Fruit fly (Drosophila melanogaster) whole organism, wandering third instar larva: ENCODE measurements around the gene APP-BP1.

Experiments
- Abd-B ChIP-seq: fragments of >200 bp; optimal IDR thresholded peaks from 2 replicates; lab custom pipeline; 2017; ENCODE audit warnings: missing biosample characterization, missing genetic modification characterization
- CG32264 ChIP-seq: fragments of 200-800 bp; sonication (Bioruptor generic); optimal IDR thresholded peaks from 2 replicates; lab custom pipeline; 2016; ENCODE audit warnings: missing biosample characterization, missing genetic modification characterization
- CG9705 ChIP-seq: fragments of 200-800 bp; sonication (Bioruptor generic); optimal IDR thresholded peaks from 2 replicates; lab custom pipeline; 2018; ENCODE audit warnings: missing biosample characterization, mild to moderate bottlenecking, missing genetic modification characterization
- Dfd ChIP-seq: fragments of >200 bp; optimal IDR thresholded peaks from 2 replicates; lab custom pipeline; 2017; ENCODE audit warnings: missing biosample characterization, missing genetic modification characterization
- Dif ChIP-seq: fragments of 200-275, 200-300 bp; sonication (Bioruptor generic); optimal IDR thresholded peaks from 2 replicates; lab custom pipeline; 2018; ENCODE audit warnings: missing biosample characterization, missing genetic modification characterization; ENCODE audit not compliant: partially characterized antibody
- GATAd ChIP-seq: sonication (Bioruptor generic); optimal IDR thresholded peaks from 2 replicates; lab custom pipeline; 2016; ENCODE audit warnings: missing biosample characterization, missing genetic modification characterization
- HLH106 ChIP-seq: fragments of 200-800 bp; optimal IDR thresholded peaks from 3 replicates; lab custom pipeline; 2019; ENCODE audit warnings: missing biosample characterization, mild to moderate bottlenecking, missing genetic modification characterization, moderate library complexity
- Hnf4 ChIP-seq: fragments of 200-800 bp; sonication (Bioruptor generic); optimal IDR thresholded peaks from 2 replicates; lab custom pipeline; 2016; ENCODE audit warnings: missing biosample characterization, mild to moderate bottlenecking, missing genetic modification characterization
- Hr78 ChIP-seq: fragments of >200 bp; optimal IDR thresholded peaks from 2 replicates; lab custom pipeline; 2017; ENCODE audit warnings: missing biosample characterization, missing genetic modification characterization
- Hr83 ChIP-seq: fragments of 200-300 bp; sonication (Bioruptor generic); optimal IDR thresholded peaks from 2 replicates; lab custom pipeline; 2016; ENCODE audit warnings: missing biosample characterization, mild to moderate bottlenecking, missing genetic modification characterization, moderate library complexity; ENCODE audit not compliant: poor library complexity, severe bottlenecking
- Jra ChIP-seq: sonication (Bioruptor generic); optimal IDR thresholded peaks from 2 replicates; lab custom pipeline; 2016; ENCODE audit warnings: missing biosample characterization, missing genetic modification characterization
- Mio ChIP-seq: sonication (Bioruptor generic); optimal IDR thresholded peaks from 2 replicates; lab custom pipeline; 2016; ENCODE audit warnings: missing biosample characterization, missing genetic modification characterization
- Myc ChIP-seq: fragments of >200 bp; optimal IDR thresholded peaks from 2 replicates; lab custom pipeline; 2017
- N ChIP-seq: fragments of >200 bp; optimal IDR thresholded peaks from 2 replicates; lab custom pipeline; 2018; ENCODE audit warnings: missing biosample characterization, missing external identifiers, missing genetic modification characterization
- OdsH ChIP-seq: fragments of 200-800 bp; sonication (Bioruptor generic); optimal IDR thresholded peaks from 2 replicates; lab custom pipeline; 2016; ENCODE audit warnings: missing biosample characterization, mild to moderate bottlenecking, missing genetic modification characterization
- Rel ChIP-seq, 2 experiments: fragments of 200-800 bp; sonication (Bioruptor generic) in 1 of 2; optimal IDR thresholded peaks; 2 replicates in 1 of 2; 3 replicates in 1 of 2; lab custom pipeline; 2016 to 2019; ENCODE audit warnings: mild to moderate bottlenecking in 2 of 2, missing biosample characterization in 2 of 2, missing genetic modification characterization in 2 of 2, moderate library complexity in 1 of 2
- Sp1 ChIP-seq: fragments of 200-800 bp; sonication (Bioruptor generic); optimal IDR thresholded peaks from 3 replicates; lab custom pipeline; 2019; ENCODE audit warnings: missing biosample characterization, mild to moderate bottlenecking, missing genetic modification characterization, moderate library complexity
- Vsx2 ChIP-seq: fragments of 200-300, 225-300 bp; sonication (Bioruptor generic); optimal IDR thresholded peaks from 2 replicates; lab custom pipeline; 2018; ENCODE audit warnings: missing biosample characterization, missing genetic modification characterization; ENCODE audit not compliant: partially characterized antibody
- br ChIP-seq: fragments of 200-800 bp; sonication (Bioruptor generic); optimal IDR thresholded peaks from 2 replicates; lab custom pipeline; 2016; ENCODE audit warnings: missing biosample characterization, missing genetic modification characterization
- brk ChIP-seq: fragments of 200-800 bp; sonication (Bioruptor generic); optimal IDR thresholded peaks from 2 replicates; lab custom pipeline; 2016; ENCODE audit warnings: missing biosample characterization, mild to moderate bottlenecking, missing genetic modification characterization
- dl ChIP-seq, 2 experiments: fragments of 175-275, 200-275 bp in 1 of 2; fragments of 200-275 bp in 1 of 2; sonication (Bioruptor generic); optimal IDR thresholded peaks; lab custom pipeline; 2018; ENCODE audit warnings: mild to moderate bottlenecking in 2 of 2, missing biosample characterization in 2 of 2, missing genetic modification characterization in 2 of 2, moderate library complexity in 2 of 2; ENCODE audit not compliant: partially characterized antibody in 2 of 2, insufficient read depth in 1 of 2
- dmrt93B ChIP-seq: fragments of 200-800 bp; sonication (Bioruptor generic); optimal IDR thresholded peaks from 2 replicates; lab custom pipeline; 2018; ENCODE audit warnings: missing biosample characterization, mild to moderate bottlenecking, missing genetic modification characterization
- ey ChIP-seq: fragments of 200-800 bp; sonication (Bioruptor generic); optimal IDR thresholded peaks from 2 replicates; lab custom pipeline; 2016; ENCODE audit warnings: missing biosample characterization, missing genetic modification characterization
- foxo ChIP-seq, 2 experiments: fragments of 200-800 bp; sonication (Bioruptor generic); optimal IDR thresholded peaks; 2 replicates in 1 of 2; 3 replicates in 1 of 2; lab custom pipeline; 2016 to 2017; ENCODE audit warnings: missing biosample characterization in 2 of 2, missing genetic modification characterization in 2 of 2
- fru ChIP-seq: fragments of 200-800 bp; sonication (Bioruptor generic); optimal IDR thresholded peaks from 3 replicates; lab custom pipeline; 2016; ENCODE audit warnings: missing biosample characterization, mild to moderate bottlenecking, missing genetic modification characterization
- h ChIP-seq: fragments of 200-800 bp; sonication (Bioruptor generic); optimal IDR thresholded peaks from 3 replicates; lab custom pipeline; 2016; ENCODE audit warnings: missing biosample characterization, mild to moderate bottlenecking, missing genetic modification characterization
- jim ChIP-seq: fragments of 175-275, 200-325 bp; sonication (Bioruptor generic); optimal IDR thresholded peaks from 2 replicates; lab custom pipeline; 2016; ENCODE audit warnings: missing biosample characterization, mild to moderate bottlenecking, missing genetic modification characterization
- lola ChIP-seq: fragments of >200 bp; optimal IDR thresholded peaks from 2 replicates; lab custom pipeline; 2017; ENCODE audit warnings: missing biosample characterization, missing genetic modification characterization
- psq ChIP-seq: fragments of 200-800 bp; sonication (Bioruptor generic); optimal IDR thresholded peaks from 3 replicates; lab custom pipeline; 2017; ENCODE audit warnings: missing biosample characterization, mild to moderate bottlenecking, missing genetic modification characterization, moderate library complexity
- rgr ChIP-seq: fragments of 200-800 bp; sonication (Bioruptor generic); optimal IDR thresholded peaks from 3 replicates; lab custom pipeline; 2016; ENCODE audit warnings: missing biosample characterization, mild to moderate bottlenecking, missing genetic modification characterization
- sage ChIP-seq: fragments of 200-800 bp; sonication (Bioruptor generic); optimal IDR thresholded peaks from 2 replicates; lab custom pipeline; 2016; ENCODE audit warnings: missing biosample characterization, mild to moderate bottlenecking, missing genetic modification characterization
- sv ChIP-seq: fragments of 200-800 bp; sonication (Bioruptor generic); optimal IDR thresholded peaks from 3 replicates; lab custom pipeline; 2016; ENCODE audit warnings: missing biosample characterization, missing genetic modification characterization
- tai ChIP-seq: sonication (Bioruptor generic); optimal IDR thresholded peaks from 2 replicates; lab custom pipeline; 2016; ENCODE audit warnings: missing biosample characterization, missing genetic modification characterization

The APP-BP1 gene

dm6 chr3L:11138862-11139261 lies 40.6 kb downstream of the APP-BP1 start:
- no peak for TF ChIP-seq foxo (GFP tag; optimal IDR thresholded peaks at IDR 0.05; lab: Kevin White, UChicago)
- TF ChIP-seq lola (GFP tag; lab: Kevin White, UChicago), result no peak
- TF ChIP-seq Hnf4, result no peak
- no peak for TF ChIP-seq N
- TF ChIP-seq h (GFP tag; lab: Kevin White, UChicago), result no peak
- TF ChIP-seq Sp1, result no peak
- TF ChIP-seq OdsH (GFP tag; lab: Kevin White, UChicago), result no peak
- no peak for TF ChIP-seq psq (GFP tag; lab: Kevin White, UChicago)
- no peak for TF ChIP-seq sv
- TF ChIP-seq Rel (GFP tag; optimal IDR thresholded peaks at IDR 0.05; lab: Kevin White, UChicago), result no peak
- TF ChIP-seq Rel (tag; optimal IDR thresholded peaks at IDR 0.05; lab: Kevin White, UChicago), result no peak
- TF ChIP-seq dl (GFP tag; optimal IDR thresholded peaks at IDR 0.05; lab: Kevin White, UChicago; ENCODE audit: insufficient read depth in 1 of 2, partially characterized antibody in 2 of 2), result no peak
- no peak for TF ChIP-seq brk
- no peak for TF ChIP-seq Mio (GFP tag; lab: Kevin White, UChicago)

dm6 chr3L:11145065-11145464 lies 46.9 kb downstream of the APP-BP1 start:
- TF ChIP-seq dmrt93B (GFP tag; lab: Kevin White, UChicago) (no peak), Abd-B (GFP tag; lab: Kevin White, UChicago) (no peak), Myc (lab: Kevin White, UChicago) (no peak), Rel (GFP tag; optimal IDR thresholded peaks at IDR 0.05; lab: Kevin White, UChicago) (no peak), Rel (tag; optimal IDR thresholded peaks at IDR 0.05; lab: Kevin White, UChicago) (no peak), lola (GFP tag; lab: Kevin White, UChicago) (no peak), Hr83 (GFP tag; lab: Kevin White, UChicago) (no peak), Jra (GFP tag; lab: Kevin White, UChicago) (no peak), tai (GFP tag; lab: Kevin White, UChicago) (no peak), psq (GFP tag; lab: Kevin White, UChicago) (no peak), CG32264 (GFP tag; lab: Kevin White, UChicago) (no peak), Vsx2 (no peak), Dfd (GFP tag; lab: Kevin White, UChicago) (no peak), br (GFP tag; lab: Kevin White, UChicago) (no peak), OdsH (GFP tag; lab: Kevin White, UChicago) (no peak), rgr (no peak), GATAd (GFP tag; lab: Kevin White, UChicago) (no peak), sage (no peak), h (GFP tag; lab: Kevin White, UChicago) (no peak), N (no peak), ey (GFP tag; lab: Kevin White, UChicago) (no peak)

- TF ChIP-seq OdsH (GFP tag; lab: Kevin White, UChicago), result no peak
- no peak for TF ChIP-seq N
- no peak for TF ChIP-seq Myc (lab: Kevin White, UChicago)
- no peak for TF ChIP-seq HLH106 (tag; lab: Kevin White, UChicago)
- no peak for TF ChIP-seq GATAd (GFP tag; lab: Kevin White, UChicago)
- TF ChIP-seq h (GFP tag; lab: Kevin White, UChicago), result no peak
- no peak for TF ChIP-seq Dfd (GFP tag; lab: Kevin White, UChicago)
- no peak for TF ChIP-seq br (GFP tag; lab: Kevin White, UChicago)
- no peak for TF ChIP-seq tai (GFP tag; lab: Kevin White, UChicago)
- no peak for TF ChIP-seq Dif
- TF ChIP-seq CG9705, result no peak
- no peak for TF ChIP-seq jim (GFP tag; lab: Kevin White, UChicago)
- TF ChIP-seq psq (GFP tag; lab: Kevin White, UChicago), result no peak
- no peak for TF ChIP-seq Hr78 (GFP tag; lab: Kevin White, UChicago)
- no peak for TF ChIP-seq fru
- TF ChIP-seq rgr, result no peak
Observed at dm6 chr3L:11147675-11148074, 49.5 kb downstream of the APP-BP1 start.
